Worm (Caenorhabditis elegans) whole organism, late embryonic: ENCODE data around the gene sdc-1.

Experiments
- K02D7.2 ChIP-seq: sonication (generic microtip); optimal IDR thresholded peaks from 2 replicates; lab custom pipeline; 2017; ENCODE audit warnings: mild to moderate bottlenecking, missing genetic modification characterization, missing compliant biosample characterization
- ahr-1 ChIP-seq: sonication (generic microtip); optimal IDR thresholded peaks from 2 replicates; lab custom pipeline; 2016; ENCODE audit warnings: missing genetic modification characterization, missing compliant biosample characterization
- ama-1 ChIP-seq: fragments of 150-350 bp; optimal IDR thresholded peaks from 2 replicates; lab custom pipeline; 2014
- ceh-14 ChIP-seq: sonication (generic microtip); optimal IDR thresholded peaks from 2 replicates; lab custom pipeline; 2016; ENCODE audit warnings: missing genotype, missing genetic modification characterization, missing compliant biosample characterization
- ceh-18 ChIP-seq: sonication (generic microtip); optimal IDR thresholded peaks from 2 replicates; lab custom pipeline; 2016; ENCODE audit warnings: missing genetic modification characterization, missing compliant biosample characterization
- ceh-19 ChIP-seq: fragments of 200-800 bp; sonication (Bioruptor generic); optimal IDR thresholded peaks from 2 replicates; lab custom pipeline; 2018; ENCODE audit warnings: mild to moderate bottlenecking, missing genetic modification characterization, missing compliant biosample characterization
- ceh-31 ChIP-seq: sonication (generic microtip); optimal IDR thresholded peaks from 2 replicates; lab custom pipeline; 2016; ENCODE audit warnings: missing genetic modification characterization, missing compliant biosample characterization
- ceh-34 ChIP-seq: sonication (generic microtip); optimal IDR thresholded peaks from 2 replicates; lab custom pipeline; 2016; ENCODE audit warnings: mild to moderate bottlenecking, missing genetic modification characterization, missing compliant biosample characterization
- ceh-45 ChIP-seq: fragments of 200-800 bp; sonication (Bioruptor generic); IDR thresholded peaks from 2 replicates; pipeline ENCODE4 v1.3.6; 2022; ENCODE audit warnings: missing genetic modification reagents, missing genetic modification characterization, missing compliant biosample characterization
- ceh-6 ChIP-seq: fragments of 200-800 bp; sonication (Bioruptor generic); optimal IDR thresholded peaks from 2 replicates; lab custom pipeline; 2018; ENCODE audit warnings: mild to moderate bottlenecking, missing genetic modification characterization, missing compliant biosample characterization
- ceh-9 ChIP-seq: sonication (generic microtip); optimal IDR thresholded peaks from 2 replicates; lab custom pipeline; 2016; ENCODE audit warnings: mild to moderate bottlenecking, missing genetic modification characterization, inconsistent platforms, missing compliant biosample characterization
- dmd-4 ChIP-seq: sonication (generic microtip); optimal IDR thresholded peaks from 2 replicates; lab custom pipeline; 2016; ENCODE audit warnings: borderline replicate concordance, missing genetic modification characterization, missing compliant biosample characterization
- dve-1 ChIP-seq: sonication (generic microtip); optimal IDR thresholded peaks from 2 replicates; lab custom pipeline; 2017; ENCODE audit warnings: antibody characterized with exemption, mild to moderate bottlenecking, missing genetic modification characterization, missing compliant biosample characterization
- fkh-6 ChIP-seq: sonication (generic microtip); optimal IDR thresholded peaks from 2 replicates; lab custom pipeline; 2016; ENCODE audit warnings: missing genetic modification characterization, missing compliant biosample characterization
- gmeb-2 ChIP-seq: sonication (generic microtip); optimal IDR thresholded peaks from 2 replicates; lab custom pipeline; 2016; ENCODE audit warnings: missing genetic modification characterization, inconsistent platforms, missing compliant biosample characterization
- hlh-15 ChIP-seq: sonication (generic microtip); optimal IDR thresholded peaks from 2 replicates; lab custom pipeline; 2016; ENCODE audit warnings: missing genetic modification characterization, missing compliant biosample characterization
- hlh-6 ChIP-seq: sonication (generic microtip); optimal IDR thresholded peaks from 2 replicates; lab custom pipeline; 2016; ENCODE audit warnings: missing genotype, missing genetic modification characterization, missing compliant biosample characterization
- hlh-8 ChIP-seq: sonication (generic microtip); optimal IDR thresholded peaks from 2 replicates; lab custom pipeline; 2016; ENCODE audit warnings: missing genotype, missing genetic modification characterization, missing compliant biosample characterization
- mec-3 ChIP-seq: sonication (generic microtip); optimal IDR thresholded peaks from 2 replicates; lab custom pipeline; 2016; ENCODE audit warnings: borderline replicate concordance, missing genetic modification characterization, missing compliant biosample characterization
- nfya-1 ChIP-seq: sonication (generic microtip); optimal IDR thresholded peaks from 2 replicates; lab custom pipeline; 2017; ENCODE audit warnings: missing genetic modification characterization, mild to moderate bottlenecking, missing compliant biosample characterization, antibody characterized with exemption, moderate library complexity
- nhr-232 ChIP-seq: sonication (generic microtip); optimal IDR thresholded peaks from 2 replicates; lab custom pipeline; 2016; ENCODE audit warnings: missing genetic modification characterization, missing compliant biosample characterization
- pat-9 ChIP-seq: fragments of 200-800 bp; sonication (Bioruptor generic); optimal IDR thresholded peaks from 2 replicates; lab custom pipeline; 2018; ENCODE audit warnings: mild to moderate bottlenecking, missing genetic modification characterization, moderate library complexity, missing compliant biosample characterization
- pax-1 ChIP-seq: fragments of 150-350 bp; optimal IDR thresholded peaks from 2 replicates; lab custom pipeline; 2014; ENCODE audit warnings: missing biosample characterization, missing genetic modification characterization
- pha-2 ChIP-seq: sonication (generic microtip); optimal IDR thresholded peaks from 2 replicates; lab custom pipeline; 2017; ENCODE audit warnings: mild to moderate bottlenecking, missing genetic modification characterization, missing compliant biosample characterization
- pqm-1 ChIP-seq: sonication (generic microtip); optimal IDR thresholded peaks from 2 replicates; lab custom pipeline; 2016; ENCODE audit warnings: missing genetic modification characterization, missing compliant biosample characterization
- ref-2 ChIP-seq: sonication (generic microtip); optimal IDR thresholded peaks from 2 replicates; lab custom pipeline; 2016; ENCODE audit warnings: missing genetic modification characterization, missing compliant biosample characterization
- sdc-2 ChIP-seq: sonication (generic microtip); optimal IDR thresholded peaks from 2 replicates; lab custom pipeline; 2016; ENCODE audit warnings: missing genotype, missing genetic modification characterization, missing compliant biosample characterization
- sox-2 ChIP-seq: fragments of 200-800 bp; sonication (Bioruptor generic); IDR thresholded peaks from 2 replicates; pipeline ENCODE4 v1.3.6; 2022; ENCODE audit warnings: missing genetic modification reagents, missing genetic modification characterization, missing compliant biosample characterization
- sox-4 ChIP-seq: sonication (generic microtip); optimal IDR thresholded peaks from 2 replicates; lab custom pipeline; 2017; ENCODE audit warnings: mild to moderate bottlenecking, missing genetic modification characterization, inconsistent platforms, missing compliant biosample characterization
- tbx-2 ChIP-seq: sonication (generic microtip); optimal IDR thresholded peaks from 2 replicates; lab custom pipeline; 2016; ENCODE audit warnings: missing genetic modification characterization, missing compliant biosample characterization
- unc-3 ChIP-seq, 2 experiments: fragments of 200-800 bp in 1 of 2; sonication (Bioruptor generic) in 1 of 2; sonication (generic microtip) in 1 of 2; conservative IDR thresholded peaks in 1 of 2; optimal IDR thresholded peaks in 1 of 2; 2 replicates each; pipeline versions ENCODE4 v1.3.6 to Lab custom; 2016 to 2022; ENCODE audit warnings: missing compliant biosample characterization in 2 of 2, missing genetic modification characterization in 2 of 2, missing genetic modification reagents in 1 of 2
- unc-42 ChIP-seq: sonication (generic microtip); optimal IDR thresholded peaks from 2 replicates; lab custom pipeline; 2016; ENCODE audit warnings: missing genotype, missing genetic modification characterization, missing compliant biosample characterization
- unc-55 ChIP-seq: sonication (generic microtip); optimal IDR thresholded peaks from 2 replicates; lab custom pipeline; 2017; ENCODE audit warnings: missing biosample characterization, missing genetic modification reagents, missing genetic modification characterization
- ztf-16 ChIP-seq: sonication (generic microtip); optimal IDR thresholded peaks from 2 replicates; lab custom pipeline; 2017; ENCODE audit warnings: missing genetic modification characterization, missing compliant biosample characterization

Gene sdc-1

ce11 chrX:16275255-16275813 lies at the start of gene sdc-1:
Gene sdc-1, plus strand, starts transcription at chrX:16275763.
- TF ChIP-seq ceh-14 (no peak), ama-1 (lab: Kevin White, UChicago) (no peak), ref-2 (tag; lab: Kevin White, UChicago) (peak; percentile 1), nfya-1 (tag; lab: Kevin White, UChicago) (peak; percentile 48), mec-3 (no peak), hlh-15 (tag; lab: Kevin White, UChicago) (no peak), ceh-18 (tag; lab: Kevin White, UChicago) (peak; percentile 9), tbx-2 (tag; lab: Kevin White, UChicago) (peak; percentile 38), hlh-6 (tag; lab: Kevin White, UChicago) (no peak), pqm-1 (no peak), pha-2 (tag; lab: Kevin White, UChicago) (no peak), unc-42 (tag; lab: Kevin White, UChicago) (peak; percentile 14), sdc-2 (tag; lab: Kevin White, UChicago) (peak; percentile 38), ztf-16 (tag; lab: Kevin White, UChicago) (peak; percentile 14), ceh-31 (tag; lab: Kevin White, UChicago) (peak; percentile 8), ceh-34 (no peak), pat-9 (tag; lab: Kevin White, UChicago) (no peak)

DNA sequence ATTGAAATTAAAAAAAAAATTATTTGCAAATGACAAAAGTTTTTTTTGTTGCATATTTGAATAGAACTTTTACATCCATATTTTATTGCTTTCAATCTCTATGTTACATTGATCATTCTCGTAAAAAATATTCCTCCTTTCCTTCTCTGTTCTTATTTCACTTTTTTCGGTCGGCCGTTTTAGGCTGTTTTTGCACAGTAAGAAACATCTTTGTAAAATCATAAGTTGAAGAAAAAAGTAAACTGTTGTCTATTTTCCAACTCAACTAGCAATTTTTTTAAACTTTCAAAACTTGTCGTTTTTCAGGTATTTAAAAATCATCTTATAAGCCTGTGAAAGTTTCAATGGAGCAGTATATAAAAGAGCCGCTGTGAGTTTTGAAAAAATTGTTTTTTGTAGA lies 46.9 kb upstream of the sdc-1 start, which contains the start of gene F23A7.5:
F23A7.5 (plus strand) TSS at position 301 of the 400 bp plus-strand sequence.
- TF ChIP-seq pax-1 (tag; lab: Kevin White, UChicago), result no peak
- no peak for TF ChIP-seq ceh-31 (tag; lab: Kevin White, UChicago)
- no peak for TF ChIP-seq unc-42 (tag; lab: Kevin White, UChicago)
- no peak for TF ChIP-seq ceh-19 (GFP tag; lab: Kevin White, UChicago)
- TF ChIP-seq nhr-232 (tag; lab: Kevin White, UChicago), result no peak
- TF ChIP-seq unc-3 (GFP tag; conservative IDR thresholded peaks at IDR 0.05; lab: Robert Waterston, UW), result no peak
- TF ChIP-seq unc-3 (tag; optimal IDR thresholded peaks at IDR 0.05; lab: Kevin White, UChicago), result no peak
- no peak for TF ChIP-seq ceh-45 (GFP tag; lab: Robert Waterston, UW)
- TF ChIP-seq hlh-6 (tag; lab: Kevin White, UChicago), result no peak
- no peak for TF ChIP-seq ahr-1
- TF ChIP-seq gmeb-2 (tag; lab: Kevin White, UChicago), result no peak
- TF ChIP-seq unc-55 (GFP tag; lab: Kevin White, UChicago), result no peak
- no peak for TF ChIP-seq ceh-9 (tag; lab: Kevin White, UChicago)
- no peak for TF ChIP-seq fkh-6 (tag; lab: Kevin White, UChicago)
- no peak for TF ChIP-seq ceh-34

ce11 chrX:16240626-16241025 lies 34.9 kb upstream of the sdc-1 start:
- TF ChIP-seq ztf-16 (tag; lab: Kevin White, UChicago) (no peak), K02D7.2 (no peak), ahr-1 (no peak), dve-1 (no peak)

ce11 chrX:16243129-16243528 lies 32.4 kb upstream of the sdc-1 start:
- TF ChIP-seq sox-2 (GFP tag; lab: Robert Waterston, UW), result no peak
- no peak for TF ChIP-seq ztf-16 (tag; lab: Kevin White, UChicago)
- no peak for TF ChIP-seq unc-55 (GFP tag; lab: Kevin White, UChicago)

- TF ChIP-seq ahr-1 (no peak), sox-4 (no peak), hlh-8 (tag; lab: Kevin White, UChicago) (no peak), pha-2 (tag; lab: Kevin White, UChicago) (no peak), ceh-6 (GFP tag; lab: Kevin White, UChicago) (no peak), dmd-4 (tag; lab: Kevin White, UChicago) (no peak)
These were observed 30.8 kb upstream of the sdc-1 start, which contains the start of gene W10G6.1 for ce11 chrX:16244764-16245244. Gene W10G6.1, plus strand, starts transcription at chrX:16245194.
